Fruit fly (Drosophila melanogaster): ENCODE results near the gene Sfxn1-3.

The Sfxn1-3 gene

DNA sequence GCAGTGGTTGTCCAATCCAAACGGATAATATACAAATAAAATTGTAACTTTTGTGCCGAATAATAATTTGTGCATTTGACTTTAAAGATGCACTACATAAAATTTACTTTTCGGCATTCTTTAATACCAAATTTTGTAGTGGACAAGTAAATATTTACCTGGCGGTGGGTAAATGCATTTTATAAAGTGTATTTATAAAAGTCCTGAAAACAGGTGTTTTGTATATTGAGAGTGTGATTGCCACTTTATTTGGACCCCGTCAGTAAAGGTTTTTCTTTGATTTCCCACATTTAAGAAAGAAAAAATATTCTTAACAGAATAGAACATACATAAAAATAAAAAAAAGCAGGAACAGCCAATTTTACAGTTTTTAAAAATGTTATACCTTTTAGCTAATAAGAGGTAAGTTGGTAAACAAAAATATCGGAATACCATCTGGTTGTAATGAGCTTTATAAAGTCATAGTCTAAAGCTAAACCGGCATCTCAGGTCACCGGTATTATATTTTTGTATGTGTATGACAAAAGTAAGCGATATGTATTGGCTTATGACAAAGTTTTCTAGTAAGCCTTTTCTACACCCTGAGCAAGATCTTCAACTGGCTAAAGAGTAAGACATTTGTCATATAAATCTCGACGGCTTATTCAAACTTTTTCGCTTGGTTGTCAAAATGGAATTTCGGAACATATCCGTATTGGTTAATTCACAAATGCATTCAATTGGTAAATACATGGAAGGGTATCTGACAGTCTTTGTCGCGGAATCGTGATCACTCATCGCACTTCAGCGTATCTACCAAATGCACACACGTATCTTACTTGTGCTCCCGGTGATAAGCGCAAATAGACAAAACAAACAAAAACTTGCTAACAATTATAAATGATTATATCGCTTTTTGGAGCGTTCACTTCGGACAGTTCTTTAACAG lies 16.5 kb downstream of the Sfxn1-3 start:
- TF ChIP-seq CG18011 (GFP tag; optimal IDR thresholded peaks at IDR 0.05), result peak; percentile 68
- TF ChIP-seq NfI (GFP tag; optimal IDR thresholded peaks at IDR 0.05), result peak; percentile 90
- peak; percentile 77 for TF ChIP-seq CG33213 (GFP tag; optimal IDR thresholded peaks at IDR 0.05)
- TF ChIP-seq maf-S (GFP tag; optimal IDR thresholded peaks at IDR 0.05), result peak; percentile 76
- TF ChIP-seq CG8089 (GFP tag; optimal IDR thresholded peaks at IDR 0.05), result peak; percentile 74
- TF ChIP-seq CG8765 (GFP tag; IDR thresholded peaks at IDR 0.05), result peak; percentile 23; the same call in 1 of the 2 replicates
- TF ChIP-seq Hmr (GFP tag; optimal IDR thresholded peaks at IDR 0.05), result peak; percentile 89
- peak; percentile 66 for TF ChIP-seq Mad (GFP tag; optimal IDR thresholded peaks at IDR 0.05)
- TF ChIP-seq CG9797 (GFP tag; optimal IDR thresholded peaks at IDR 0.05), result no peak
- TF ChIP-seq cg (GFP tag; optimal IDR thresholded peaks at IDR 0.05), result peak; percentile 56
- TF ChIP-seq CG4424 (GFP tag; optimal IDR thresholded peaks at IDR 0.05), result peak; percentile 77
- peak; percentile 86 for TF ChIP-seq CG14050 (GFP tag; IDR thresholded peaks at IDR 0.05)
- TF ChIP-seq CG4820 (GFP tag; optimal IDR thresholded peaks at IDR 0.05), result peak; percentile 84
- TF ChIP-seq Dip3 (GFP tag; optimal IDR thresholded peaks at IDR 0.05), result peak; percentile 92
- peak; percentile 76 for TF ChIP-seq CG9932 (GFP tag; IDR thresholded peaks at IDR 0.05)
- peak; percentile 75 for TF ChIP-seq CG10543 (GFP tag; optimal IDR thresholded peaks at IDR 0.05)
- TF ChIP-seq nerfin-1 (tag; optimal IDR thresholded peaks at IDR 0.05), result peak; percentile 76
- peak; percentile 80 for TF ChIP-seq crc (GFP tag; optimal IDR thresholded peaks at IDR 0.05)
- peak; percentile 95 for TF ChIP-seq Drgx (GFP tag; IDR thresholded peaks at IDR 0.05)
- no peak for TF ChIP-seq cad (GFP tag; optimal IDR thresholded peaks at IDR 0.05)
- TF ChIP-seq cato (GFP tag; optimal IDR thresholded peaks at IDR 0.05; ENCODE audit: borderline replicate concordance), result peak; percentile 62
- TF ChIP-seq CG6854 (GFP tag; optimal IDR thresholded peaks at IDR 0.05), result peak; percentile 73
- TF ChIP-seq tna (GFP tag; IDR thresholded peaks at IDR 0.05; ENCODE audit: partially characterized antibody), result no peak
- TF ChIP-seq ems (GFP tag; optimal IDR thresholded peaks at IDR 0.05), result peak; percentile 86
- peak; percentile 88 for TF ChIP-seq Meics (GFP tag; optimal IDR thresholded peaks at IDR 0.05)
- peak; percentile 5 for TF ChIP-seq B-H2 (GFP tag; optimal IDR thresholded peaks at IDR 0.05)
- TF ChIP-seq yki (optimal IDR thresholded peaks at IDR 0.05), result no peak
- no peak for TF ChIP-seq CG15696 (tag; optimal IDR thresholded peaks at IDR 0.05)
- no peak for TF ChIP-seq hb (GFP tag; IDR thresholded peaks at IDR 0.05; ENCODE audit: partially characterized antibody)
- TF ChIP-seq CG3281 (GFP tag; optimal IDR thresholded peaks at IDR 0.05), result peak; percentile 87
- peak; percentile 85 for TF ChIP-seq chn (GFP tag; optimal IDR thresholded peaks at IDR 0.05)
- TF ChIP-seq CG3407 (GFP tag; optimal IDR thresholded peaks at IDR 0.05), result peak; percentile 70
- TF ChIP-seq Hmx (GFP tag; optimal IDR thresholded peaks at IDR 0.05), result peak; percentile 18
- peak; percentile 84 for TF ChIP-seq CG17829 (tag; optimal IDR thresholded peaks at IDR 0.05)
- TF ChIP-seq CG4707 (GFP tag; optimal IDR thresholded peaks at IDR 0.05), result peak; percentile 52
- TF ChIP-seq CG6791 (GFP tag; IDR thresholded peaks at IDR 0.05; ENCODE audit: partially characterized antibody), result no peak
- peak; percentile 87 for TF ChIP-seq Optix (GFP tag; IDR thresholded peaks at IDR 0.05)
- peak; percentile 87 for TF ChIP-seq caup (GFP tag; optimal IDR thresholded peaks at IDR 0.05; ENCODE audit: severe bottlenecking)
- no peak for TF ChIP-seq aop (GFP tag; IDR thresholded peaks at IDR 0.05)
- peak in 1 of 2 experiments; percentile 49 for TF ChIP-seq crp (GFP tag; optimal IDR thresholded peaks at IDR 0.05)
- peak; percentile 82 for TF ChIP-seq Sox100B (GFP tag; optimal IDR thresholded peaks at IDR 0.05)
- no peak for TF ChIP-seq D (optimal IDR thresholded peaks at IDR 0.05)
- peak; percentile 76 for TF ChIP-seq D (GFP tag; optimal IDR thresholded peaks at IDR 0.05)
- TF ChIP-seq fd102C (GFP tag; optimal IDR thresholded peaks at IDR 0.05), result no peak
- TF ChIP-seq gcm (GFP tag; optimal IDR thresholded peaks at IDR 0.05), result peak; percentile 66
- TF ChIP-seq hkb (optimal IDR thresholded peaks at IDR 0.05), result no peak
- TF ChIP-seq hkb (GFP tag; IDR thresholded peaks at IDR 0.05), result peak; percentile 94
- no peak for TF ChIP-seq YL-1 (GFP tag; optimal IDR thresholded peaks at IDR 0.05)
- peak; percentile 89 for TF ChIP-seq stc (GFP tag; IDR thresholded peaks at IDR 0.05)
